Worm (Caenorhabditis elegans): ENCODE measurements around the gene C02B4.3.

DNA sequence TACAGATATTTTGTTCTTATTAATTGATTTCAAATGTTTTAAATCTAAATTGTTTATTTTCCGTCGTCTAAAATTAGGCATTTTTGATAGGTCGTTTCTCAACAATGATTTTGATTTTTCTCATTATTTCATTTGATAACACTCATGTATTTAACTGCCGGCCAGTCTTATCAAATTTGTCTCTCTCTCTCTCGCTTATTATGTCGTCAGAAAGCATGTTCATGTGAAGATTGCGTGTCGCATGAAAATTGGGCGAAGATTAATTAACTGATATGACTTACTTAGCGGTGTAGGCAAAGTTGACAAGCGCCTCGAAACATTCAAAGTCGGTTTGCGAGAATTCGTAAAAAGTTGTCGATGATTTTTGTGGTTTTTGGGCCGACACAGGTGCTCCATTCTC lies 31.9 kb downstream of the C02B4.3 start:
- no peak for TF ChIP-seq lin-32 (GFP tag; optimal IDR thresholded peaks at IDR 0.05)
- TF ChIP-seq pha-4 (tag; optimal IDR thresholded peaks at IDR 0.05) = no peak
- no peak for TF ChIP-seq ceh-83 (GFP tag; optimal IDR thresholded peaks at IDR 0.05)
- TF ChIP-seq unc-39 (tag; optimal IDR thresholded peaks at IDR 0.05) = no peak
- TF ChIP-seq ztf-11 (tag; optimal IDR thresholded peaks at IDR 0.05) = no peak
- no peak for TF ChIP-seq nhr-12 (tag; optimal IDR thresholded peaks at IDR 0.05)
- no peak for TF ChIP-seq lsy-2 (tag; optimal IDR thresholded peaks at IDR 0.05)
